Worm (Caenorhabditis elegans) whole organism, late embryonic: Measurements from ENCODE around the gene T12B5.14.

ENCODE experiments used
- hlh-30 ChIP-seq: sonication (generic microtip); optimal IDR thresholded peaks from 2 replicates; lab custom pipeline; 2017; ENCODE audit warnings: antibody characterized with exemption, missing genetic modification characterization, missing compliant biosample characterization; ENCODE audit not compliant: insufficient read depth
- nfya-1 ChIP-seq: sonication (generic microtip); optimal IDR thresholded peaks from 2 replicates; lab custom pipeline; 2017; ENCODE audit warnings: missing genetic modification characterization, mild to moderate bottlenecking, missing compliant biosample characterization, antibody characterized with exemption, moderate library complexity

ce11 chrIII:916897-917296 lies 37.8 kb upstream of the T12B5.14 start, which contains the start of gene idpp-13:
- TF ChIP-seq hlh-30 (tag; lab: Kevin White, UChicago) (no peak), nfya-1 (no peak)
